Fruit fly (Drosophila melanogaster) whole organism, pupa: ENCODE measurements around the gene SC35.

ENCODE experiments used
- CG10348 ChIP-seq: fragments of 200-800 bp; sonication (Bioruptor generic); IDR thresholded peaks from 2 replicates; pipeline ENCODE4 v1.3.6; 2022; ENCODE audit warnings: missing biosample characterization, missing genetic modification characterization
- CG32121 ChIP-seq: fragments of 200-800 bp; sonication (Bioruptor generic); IDR thresholded peaks from 2 replicates; pipeline ENCODE4 v1.3.6; 2022; ENCODE audit warnings: missing biosample characterization, missing genetic modification characterization
- CG8159 ChIP-seq: fragments of 200-800 bp; sonication (Bioruptor generic); optimal IDR thresholded peaks from 3 replicates; lab custom pipeline; 2018; ENCODE audit warnings: missing biosample characterization, mild to moderate bottlenecking, missing genetic modification characterization, moderate library complexity
- D1 ChIP-seq: fragments of 200-800 bp; sonication (Bioruptor generic); optimal IDR thresholded peaks from 2 replicates; lab custom pipeline; 2018; ENCODE audit warnings: missing biosample characterization, mild to moderate bottlenecking, missing genetic modification characterization, moderate library complexity
- EcR ChIP-seq: fragments of 200-800 bp; sonication (Bioruptor generic); optimal IDR thresholded peaks from 3 replicates; lab custom pipeline; 2019; ENCODE audit warnings: missing biosample characterization, missing genetic modification characterization, mild to moderate bottlenecking, moderate library complexity, missing genetic modification reagents
- Pif1B ChIP-seq: fragments of 200-800 bp; sonication (Bioruptor generic); optimal IDR thresholded peaks from 3 replicates; lab custom pipeline; 2016; ENCODE audit warnings: missing biosample characterization, missing genetic modification characterization
- gl ChIP-seq: fragments of 200-800 bp; sonication (Bioruptor generic); optimal IDR thresholded peaks from 2 replicates; lab custom pipeline; 2018; ENCODE audit warnings: missing biosample characterization, mild to moderate bottlenecking, missing genetic modification characterization
- rn ChIP-seq: fragments of 200-800 bp; sonication (Bioruptor generic); IDR thresholded peaks from 2 replicates; pipeline ENCODE4 v1.3.6; 2022; ENCODE audit warnings: missing biosample characterization, missing genetic modification characterization

- no peak for TF ChIP-seq gl (tag; lab: Kevin White, UChicago)
- TF ChIP-seq EcR: no peak
- TF ChIP-seq rn: no peak
- no peak for TF ChIP-seq D1
- TF ChIP-seq CG32121 (GFP tag; lab: Robert Waterston, UW): peak; percentile 47
- no peak for TF ChIP-seq CG10348
- no peak for TF ChIP-seq CG8159
- TF ChIP-seq Pif1B (GFP tag; lab: Kevin White, UChicago): no peak
Measured at dm6 chr2L:12471937-12472336, 37.5 kb upstream of the SC35 start.
